Fruit fly (Drosophila melanogaster): Measurements from ENCODE around the gene pkaap.

The pkaap gene

dm6 chr2L:16268869-16269231, 19.2 kb upstream of the pkaap start:
- TF ChIP-seq Sp1 (GFP tag; optimal IDR thresholded peaks at IDR 0.05) (no peak), dmrt93B (GFP tag; optimal IDR thresholded peaks at IDR 0.05) (no peak)

- TF ChIP-seq woc (GFP tag; optimal IDR thresholded peaks at IDR 0.05) = peak; percentile 9
- TF ChIP-seq CG9705 (GFP tag; optimal IDR thresholded peaks at IDR 0.05) = peak; percentile 74
- no peak for TF ChIP-seq Hr78 (GFP tag; optimal IDR thresholded peaks at IDR 0.05)
- no peak for TF ChIP-seq Mio (GFP tag; optimal IDR thresholded peaks at IDR 0.05)
- TF ChIP-seq psq (GFP tag; optimal IDR thresholded peaks at IDR 0.05) = peak; percentile 63
- TF ChIP-seq dmrt93B (GFP tag; optimal IDR thresholded peaks at IDR 0.05) = peak; percentile 59
- TF ChIP-seq Rel (GFP tag; optimal IDR thresholded peaks at IDR 0.05) = peak; percentile 23
- TF ChIP-seq Rel (tag; optimal IDR thresholded peaks at IDR 0.05) = peak; percentile 76
- no peak for TF ChIP-seq usp (GFP tag; optimal IDR thresholded peaks at IDR 0.05)
- no peak for TF ChIP-seq lola (GFP tag; optimal IDR thresholded peaks at IDR 0.05)
- TF ChIP-seq sage (GFP tag; optimal IDR thresholded peaks at IDR 0.05) = peak; percentile 76
- peak; percentile 78 for TF ChIP-seq OdsH (GFP tag; optimal IDR thresholded peaks at IDR 0.05)
- TF ChIP-seq pan (optimal IDR thresholded peaks at IDR 0.05) = no peak
- no peak for TF ChIP-seq Abd-B (GFP tag; optimal IDR thresholded peaks at IDR 0.05)
- TF ChIP-seq CG32264 (GFP tag; optimal IDR thresholded peaks at IDR 0.05) = peak; percentile 70
- TF ChIP-seq GATAd (GFP tag; optimal IDR thresholded peaks at IDR 0.05) = no peak
- peak; percentile 41 for TF ChIP-seq Hnf4 (GFP tag; optimal IDR thresholded peaks at IDR 0.05)
- TF ChIP-seq ey (GFP tag; optimal IDR thresholded peaks at IDR 0.05) = peak; percentile 26
- no peak for TF ChIP-seq sv (GFP tag; optimal IDR thresholded peaks at IDR 0.05)
- peak in 1 of 2 experiments; percentile 44 for TF ChIP-seq foxo (GFP tag; optimal IDR thresholded peaks at IDR 0.05)
- no peak for TF ChIP-seq N (GFP tag; optimal IDR thresholded peaks at IDR 0.05)
- TF ChIP-seq Myc (optimal IDR thresholded peaks at IDR 0.05) = peak; percentile 85
- no peak for TF ChIP-seq tai (GFP tag; optimal IDR thresholded peaks at IDR 0.05)
- TF ChIP-seq dsf (GFP tag; optimal IDR thresholded peaks at IDR 0.05; ENCODE audit: borderline replicate concordance) = no peak
- TF ChIP-seq jim (GFP tag; optimal IDR thresholded peaks at IDR 0.05) = no peak
- TF ChIP-seq HLH106 (tag; optimal IDR thresholded peaks at IDR 0.05) = peak; percentile 62
- peak; percentile 65 for TF ChIP-seq fru (GFP tag; optimal IDR thresholded peaks at IDR 0.05)
- TF ChIP-seq Jra (GFP tag; optimal IDR thresholded peaks at IDR 0.05) = no peak
- TF ChIP-seq rgr (GFP tag; optimal IDR thresholded peaks at IDR 0.05) = peak; percentile 89
- TF ChIP-seq Sp1 (GFP tag; optimal IDR thresholded peaks at IDR 0.05) = peak; percentile 89
- peak; percentile 87 for TF ChIP-seq h (GFP tag; optimal IDR thresholded peaks at IDR 0.05)
- TF ChIP-seq CrebA (GFP tag; optimal IDR thresholded peaks at IDR 0.05; ENCODE audit: borderline replicate concordance) = no peak
- peak; percentile 92 for TF ChIP-seq Dif (GFP tag; optimal IDR thresholded peaks at IDR 0.05; ENCODE audit: partially characterized antibody)
- peak; percentile 79 for TF ChIP-seq Vsx2 (GFP tag; optimal IDR thresholded peaks at IDR 0.05; ENCODE audit: partially characterized antibody)
- peak; percentile 89 for TF ChIP-seq br (GFP tag; optimal IDR thresholded peaks at IDR 0.05)
- TF ChIP-seq Hr83 (GFP tag; optimal IDR thresholded peaks at IDR 0.05; ENCODE audit: poor library complexity, severe bottlenecking) = peak; percentile 78
- no peak for TF ChIP-seq Dfd (GFP tag; optimal IDR thresholded peaks at IDR 0.05)
- peak; percentile 77 to 91 for TF ChIP-seq dl (GFP tag; optimal IDR thresholded peaks at IDR 0.05; ENCODE audit: insufficient read depth in 1 of 2, partially characterized antibody in 2 of 2)
- peak; percentile 70 for TF ChIP-seq brk (GFP tag; optimal IDR thresholded peaks at IDR 0.05)
Observed at dm6 chr2L:16269232-16270134, 18.6 kb upstream of the pkaap start.
